Worm (Caenorhabditis elegans): ENCODE measurements around the gene mrps-11.

Gene mrps-11

ce11 chrV:12450441-12450840, 44.0 kb downstream of the mrps-11 start, which contains the start of gene F28C1.1 (continued):
- peak; percentile 40 for TF ChIP-seq nhr-47 (tag; optimal IDR thresholded peaks at IDR 0.05)

- TF ChIP-seq zag-1 (tag; optimal IDR thresholded peaks at IDR 0.05) = no peak
- no peak for TF ChIP-seq zip-4 (GFP tag; optimal IDR thresholded peaks at IDR 0.05)
- no peak for TF ChIP-seq nhr-237 (tag; optimal IDR thresholded peaks at IDR 0.05)
- no peak for TF ChIP-seq efl-3 (GFP tag; optimal IDR thresholded peaks at IDR 0.05)
- TF ChIP-seq ceh-63 (GFP tag; optimal IDR thresholded peaks at IDR 0.05) = no peak
- TF ChIP-seq nhr-12 (tag; optimal IDR thresholded peaks at IDR 0.05) = no peak
- no peak for TF ChIP-seq fkh-4 (tag; optimal IDR thresholded peaks at IDR 0.05; ENCODE audit: borderline replicate concordance)
- TF ChIP-seq aha-1 (tag; optimal IDR thresholded peaks at IDR 0.05) = no peak
- no peak for TF ChIP-seq lin-14 (GFP tag; optimal IDR thresholded peaks at IDR 0.05)
- TF ChIP-seq egl-27 (tag; optimal IDR thresholded peaks at IDR 0.05) = no peak
- no peak for TF ChIP-seq snu-23 (GFP tag; optimal IDR thresholded peaks at IDR 0.05)
- no peak for TF ChIP-seq isw-1 (GFP tag; IDR thresholded peaks at IDR 0.05)
- no peak for TF ChIP-seq aly-2 (tag; optimal IDR thresholded peaks at IDR 0.05)
- TF ChIP-seq sup-37 (GFP tag; optimal IDR thresholded peaks at IDR 0.05) = no peak
- TF ChIP-seq unc-130 (tag; optimal IDR thresholded peaks at IDR 0.05) = no peak
- no peak for TF ChIP-seq mdl-1 (tag; optimal IDR thresholded peaks at IDR 0.05)
- no peak for TF ChIP-seq blmp-1 (tag; optimal IDR thresholded peaks at IDR 0.05)
- TF ChIP-seq nhr-90 (tag; optimal IDR thresholded peaks at IDR 0.05; ENCODE audit: poor library complexity) = no peak
Measured at ce11 chrV:12449902-12450301, 44.5 kb downstream of the mrps-11 start, which contains the start of gene C54D10.10. C54D10.10 (minus strand) TSS chrV:12450002.

- no peak for TF ChIP-seq efl-1 (optimal IDR thresholded peaks at IDR 0.05)
- peak in 1 of 2 experiments; percentile 79 for TF ChIP-seq efl-1 (GFP tag; optimal IDR thresholded peaks at IDR 0.05 in 1 of 2)
- no peak for TF ChIP-seq lin-15B (tag; optimal IDR thresholded peaks at IDR 0.05)
Measured at ce11 chrV:12446895-12447294, 47.5 kb downstream of the mrps-11 start, which contains the start of the genes pals-38 and C54D10.9. pals-38 (minus strand) TSS chrV:12446995. C54D10.9 (plus strand) TSS chrV:12447153.

ce11 chrV:12443754-12444153, 50.7 kb downstream of the mrps-11 start, which contains the start of gene pals-39:
pals-39 (minus strand) TSS chrV:12443854.
- no peak for TF ChIP-seq fkh-10 (GFP tag; optimal IDR thresholded peaks at IDR 0.05)
- no peak for TF ChIP-seq nhr-20 (tag; optimal IDR thresholded peaks at IDR 0.05)
- no peak for TF ChIP-seq unc-30 (tag; optimal IDR thresholded peaks at IDR 0.05)
- TF ChIP-seq elt-3 (tag; optimal IDR thresholded peaks at IDR 0.05) = no peak
- TF ChIP-seq zag-1 (tag; optimal IDR thresholded peaks at IDR 0.05) = no peak
- no peak for TF ChIP-seq nhr-76 (tag; optimal IDR thresholded peaks at IDR 0.05)
- no peak for TF ChIP-seq dpl-1 (GFP tag; optimal IDR thresholded peaks at IDR 0.05)
- TF ChIP-seq lin-14 (GFP tag; optimal IDR thresholded peaks at IDR 0.05) = no peak
- TF ChIP-seq swsn-7 (tag; optimal IDR thresholded peaks at IDR 0.05) = no peak
- no peak for TF ChIP-seq zip-4 (GFP tag; optimal IDR thresholded peaks at IDR 0.05)
- TF ChIP-seq Y116A8C.19 (tag; optimal IDR thresholded peaks at IDR 0.05; ENCODE audit: borderline replicate concordance) = no peak
- no peak for TF ChIP-seq mef-2 (tag; optimal IDR thresholded peaks at IDR 0.05)
- no peak for TF ChIP-seq nhr-71 (tag; optimal IDR thresholded peaks at IDR 0.05)
- no peak for TF ChIP-seq sox-4 (tag; optimal IDR thresholded peaks at IDR 0.05)
- no peak for TF ChIP-seq aha-1 (tag; optimal IDR thresholded peaks at IDR 0.05)
- no peak for TF ChIP-seq ceh-88 (GFP tag; IDR thresholded peaks at IDR 0.05)

All from whole organism, L1 larva.